Worm (Caenorhabditis elegans): Measurements from ENCODE around the gene sars-1.

DNA sequence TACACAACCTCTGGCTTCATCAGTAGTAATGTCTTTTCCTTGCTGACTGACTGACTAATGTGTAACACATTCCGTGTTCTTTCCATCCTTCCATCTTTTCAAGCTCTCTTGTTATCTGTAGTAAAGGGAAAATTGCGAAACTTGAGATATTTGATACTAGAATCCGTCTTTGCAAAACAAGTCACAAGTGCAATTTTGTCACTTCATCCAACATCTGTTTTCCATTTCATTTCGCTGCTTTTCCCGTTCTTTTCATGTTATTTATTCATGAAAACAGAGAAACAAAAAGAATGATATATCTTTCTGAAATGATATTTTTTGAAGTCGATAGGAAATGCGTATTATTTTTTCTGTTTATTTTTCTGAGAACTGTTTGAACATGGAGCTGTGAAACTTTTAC, 42.5 kb downstream of the sars-1 start:
- TF ChIP-seq egl-27 (tag; optimal IDR thresholded peaks at IDR 0.05), result no peak
- TF ChIP-seq nhr-77 (tag; optimal IDR thresholded peaks at IDR 0.05), result no peak
- no peak for TF ChIP-seq ama-1 (optimal IDR thresholded peaks at IDR 0.05)
- no peak for TF ChIP-seq elt-2 (tag; optimal IDR thresholded peaks at IDR 0.05)
- TF ChIP-seq lin-39 (tag; optimal IDR thresholded peaks at IDR 0.05), result peak; percentile 1
- no peak for TF ChIP-seq ztf-11 (tag; optimal IDR thresholded peaks at IDR 0.05)
- TF ChIP-seq nhr-25 (tag; optimal IDR thresholded peaks at IDR 0.05), result no peak
- no peak for TF ChIP-seq aly-2 (tag; optimal IDR thresholded peaks at IDR 0.05)
- TF ChIP-seq lin-15B (tag; optimal IDR thresholded peaks at IDR 0.05), result no peak
- TF ChIP-seq nfya-1 (tag; optimal IDR thresholded peaks at IDR 0.05; ENCODE audit: insufficient read depth), result no peak
- TF ChIP-seq unc-39 (tag; optimal IDR thresholded peaks at IDR 0.05), result no peak
